Worm (Caenorhabditis elegans) whole organism, L3 larva: Measurements from ENCODE around the gene bgnt-1.5.

Experiments used
- R02D3.7 ChIP-seq: fragments of 150-350 bp; optimal IDR thresholded peaks from 2 replicates; lab custom pipeline; 2014; ENCODE audit warnings: missing biosample characterization, missing genetic modification characterization
- ceh-16 ChIP-seq: sonication (generic microtip); optimal IDR thresholded peaks from 2 replicates; lab custom pipeline; 2017; ENCODE audit warnings: missing biosample characterization, missing genetic modification characterization
- egl-5 ChIP-seq: fragments of 150-350 bp; optimal IDR thresholded peaks from 2 replicates; lab custom pipeline; 2017; ENCODE audit warnings: missing biosample characterization, missing genetic modification reagents, missing genetic modification characterization, inconsistent platforms
- elt-2 ChIP-seq: sonication (generic microtip); optimal IDR thresholded peaks from 2 replicates; lab custom pipeline; 2016; ENCODE audit warnings: missing genetic modification reagents, mild to moderate bottlenecking, missing genetic modification characterization, missing compliant biosample characterization
- elt-3 ChIP-seq, 3 experiments: fragments of 150-350 bp in 1 of 3; sonication (generic microtip) in 2 of 3; optimal IDR thresholded peaks; 2 replicates in 2 of 3; 4 replicates in 1 of 3; lab custom pipeline; 2014 to 2017; ENCODE audit warnings: missing biosample characterization in 3 of 3, missing genetic modification characterization in 3 of 3
- eor-1 ChIP-seq, 2 experiments: fragments of 150-350 bp; optimal IDR thresholded peaks; 2 replicates each; lab custom pipeline; 2014 to 2018; ENCODE audit warnings: missing biosample characterization in 2 of 2, missing genetic modification characterization in 2 of 2
- nfya-1 ChIP-seq: sonication (generic microtip); optimal IDR thresholded peaks from 2 replicates; lab custom pipeline; 2017; ENCODE audit warnings: missing genetic modification characterization, mild to moderate bottlenecking, missing compliant biosample characterization, antibody characterized with exemption, moderate library complexity; ENCODE audit not compliant: insufficient read depth
- nhr-28 ChIP-seq: fragments of 150-350 bp; optimal IDR thresholded peaks from 2 replicates; lab custom pipeline; 2014; ENCODE audit warnings: missing biosample characterization, missing genetic modification characterization
- skn-1 ChIP-seq: fragments of 150-350 bp; optimal IDR thresholded peaks from 2 replicates; lab custom pipeline; 2014; ENCODE audit warnings: missing biosample characterization, missing genetic modification characterization
- snpc-4 ChIP-seq: fragments of 150-350 bp; optimal IDR thresholded peaks from 2 replicates; lab custom pipeline; 2014; ENCODE audit warnings: missing biosample characterization, missing genetic modification characterization
- tbx-2 ChIP-seq: sonication (generic microtip); optimal IDR thresholded peaks from 2 replicates; lab custom pipeline; 2016; ENCODE audit warnings: mild to moderate bottlenecking, missing genetic modification characterization, missing compliant biosample characterization
- ztf-4 ChIP-seq: fragments of 150-350 bp; optimal IDR thresholded peaks from 2 replicates; lab custom pipeline; 2014; ENCODE audit warnings: missing biosample characterization, missing genetic modification characterization

Gene bgnt-1.5

DNA sequence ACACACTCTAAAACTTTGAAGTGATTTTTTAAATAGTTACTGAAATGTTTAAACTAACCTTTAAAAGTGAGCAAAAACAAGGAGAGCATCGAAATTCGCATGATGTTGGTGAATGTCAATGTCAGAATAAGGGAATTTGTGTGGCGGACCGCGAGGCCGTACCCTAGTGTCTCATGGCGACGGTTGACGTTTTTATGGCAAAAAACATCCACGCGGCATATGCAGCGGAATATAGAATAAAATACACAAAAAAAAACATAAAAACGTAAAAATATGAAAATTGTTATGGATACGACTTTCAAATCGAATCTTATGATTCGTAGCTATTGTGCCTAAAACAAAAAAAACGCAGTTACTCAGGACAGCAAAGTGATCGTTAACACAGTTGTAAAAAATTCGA is 42.3 kb downstream of the bgnt-1.5 start, which contains the start of gene cwp-5:
Gene cwp-5, minus strand, starts transcription at position 101 of the 400 bp plus-strand sequence.
- no peak for TF ChIP-seq R02D3.7 (tag; lab: Kevin White, UChicago)
- TF ChIP-seq, all 47 proteins: peak for 0

DNA sequence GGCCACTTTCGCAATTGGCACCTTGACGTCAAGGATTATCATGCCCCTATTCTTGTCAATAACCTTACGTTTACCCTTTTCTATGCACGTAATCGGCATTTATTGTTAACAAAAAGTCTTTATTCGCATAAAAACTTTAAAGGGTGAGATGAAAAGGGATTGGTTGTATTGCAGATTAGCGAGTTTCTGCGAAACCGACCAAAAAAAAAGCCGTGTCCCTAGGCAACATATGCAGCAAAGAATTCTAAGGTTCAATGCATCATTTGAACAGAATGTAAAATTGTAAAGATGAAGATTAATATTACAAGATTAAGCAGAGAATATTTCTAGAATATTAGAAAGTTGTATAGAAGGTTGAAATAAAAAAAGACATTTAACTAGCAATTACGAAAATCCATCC is 50.1 kb downstream of the bgnt-1.5 start:
- TF ChIP-seq egl-5: no peak
- TF ChIP-seq nfya-1 (tag; lab: Kevin White, UChicago): no peak
- TF ChIP-seq nhr-28 (tag; lab: Kevin White, UChicago): no peak
- TF ChIP-seq elt-2 (tag; lab: Kevin White, UChicago): no peak
- no peak for TF ChIP-seq elt-3 (tag; optimal IDR thresholded peaks at IDR 0.05; lab: Kevin White, UChicago)
- TF ChIP-seq tbx-2 (tag; lab: Kevin White, UChicago): no peak
- TF ChIP-seq skn-1 (tag; lab: Kevin White, UChicago): no peak
- TF ChIP-seq eor-1 (tag; optimal IDR thresholded peaks at IDR 0.05; lab: Kevin White, UChicago): no peak
- TF ChIP-seq snpc-4 (tag; lab: Kevin White, UChicago): no peak
- TF ChIP-seq ztf-4 (tag; lab: Kevin White, UChicago): no peak
- TF ChIP-seq R02D3.7 (tag; lab: Kevin White, UChicago): no peak
- TF ChIP-seq ceh-16 (tag; lab: Kevin White, UChicago): no peak
